Worm (Caenorhabditis elegans): ENCODE data around the gene srbc-50.
"Not testable (repeated sequence)": the region's sequence is repeated elsewhere in the genome, so short reads cannot be mapped to it uniquely, and the experiment has no call there.

The srbc-50 gene

DNA sequence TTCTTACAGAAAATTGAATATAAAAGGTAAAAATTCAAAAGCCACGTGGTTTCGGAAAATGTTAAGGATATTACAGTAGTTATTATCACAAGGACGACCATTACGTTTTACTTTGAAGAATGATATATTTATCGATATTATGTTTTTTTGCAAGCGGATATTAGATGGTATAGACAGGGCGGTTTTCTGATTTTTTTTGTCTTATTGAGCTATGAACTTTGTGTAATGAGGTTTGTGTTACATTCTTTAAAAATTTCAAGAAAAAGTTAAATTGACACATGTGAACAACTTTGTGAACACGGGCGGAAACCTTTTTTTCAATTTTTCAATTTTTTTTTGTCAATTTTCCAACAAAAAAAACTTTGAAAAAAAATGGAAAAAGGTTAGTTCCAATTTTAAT, at the start of gene srbc-50:
Gene srbc-50 (minus strand): TSS at position 101 of the 400 bp plus-strand sequence.
- TF ChIP-seq unc-62 (GFP tag; optimal IDR thresholded peaks at IDR 0.05) = no peak

DNA sequence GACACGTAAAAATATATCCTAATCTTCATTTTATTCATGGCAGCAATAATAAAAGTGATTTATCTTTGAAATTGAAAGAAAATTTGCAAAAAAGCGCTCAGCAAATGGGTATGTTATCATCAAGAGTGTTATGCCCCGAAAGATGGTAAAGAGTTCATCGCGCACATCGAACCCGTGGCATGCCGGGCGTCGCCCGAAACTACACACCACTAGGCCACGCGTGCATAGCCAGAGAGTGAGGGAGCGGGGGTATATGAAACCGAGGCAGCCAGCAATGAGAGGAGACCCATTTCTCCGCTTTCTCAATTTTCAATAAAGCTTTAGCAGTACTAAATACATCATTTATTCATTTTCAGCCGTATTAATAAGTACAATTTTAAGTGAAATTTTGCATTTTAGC, 49.0 kb upstream of the srbc-50 start:
- TF ChIP-seq unc-62 (GFP tag; optimal IDR thresholded peaks at IDR 0.05) = no peak

DNA sequence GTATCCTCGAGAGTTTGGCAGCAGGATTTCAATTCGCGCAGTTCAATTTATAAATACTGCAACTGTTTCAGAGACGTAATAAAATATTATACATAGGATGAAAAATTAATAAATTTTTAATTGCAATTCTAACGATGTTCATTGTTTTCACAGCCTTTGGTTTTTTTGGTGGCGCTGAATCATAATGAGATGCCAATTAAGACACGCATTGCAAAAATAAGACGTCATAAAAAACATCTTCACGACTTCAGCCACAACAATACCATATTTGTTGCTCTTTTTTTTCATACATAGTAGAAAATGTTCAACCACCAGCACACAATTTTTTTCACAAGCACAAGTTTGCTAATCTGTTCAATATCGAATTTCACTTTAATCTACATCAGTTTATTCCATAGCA, 47.5 kb upstream of the srbc-50 start, which contains the start of gene str-56:
Gene str-56 (plus strand): TSS at position 301 of the 400 bp plus-strand sequence.
- TF ChIP-seq unc-62 (GFP tag; optimal IDR thresholded peaks at IDR 0.05) = no peak

DNA sequence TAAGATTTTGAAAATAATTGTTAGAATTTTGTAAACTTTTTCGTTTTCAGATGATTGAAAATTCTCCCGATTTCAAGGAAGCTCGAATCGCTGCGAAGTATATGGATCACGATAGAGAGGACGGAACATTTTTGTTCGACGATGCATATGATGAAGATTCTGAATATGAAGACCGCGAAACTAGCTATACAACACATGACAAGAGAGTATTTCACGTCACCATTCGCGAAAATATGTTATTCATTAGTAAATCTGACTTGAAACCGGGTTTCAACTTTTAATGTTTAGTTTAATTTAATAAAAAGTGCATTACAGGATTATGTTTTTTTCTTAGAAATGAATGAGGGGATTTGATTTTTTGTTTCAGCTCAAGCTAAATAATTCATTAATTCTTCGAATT, 45.6 kb upstream of the srbc-50 start, which contains the start of gene str-57:
Gene str-57 (plus strand): TSS at position 301 of the 400 bp plus-strand sequence.
- TF ChIP-seq unc-62 (GFP tag; optimal IDR thresholded peaks at IDR 0.05) = no peak

DNA sequence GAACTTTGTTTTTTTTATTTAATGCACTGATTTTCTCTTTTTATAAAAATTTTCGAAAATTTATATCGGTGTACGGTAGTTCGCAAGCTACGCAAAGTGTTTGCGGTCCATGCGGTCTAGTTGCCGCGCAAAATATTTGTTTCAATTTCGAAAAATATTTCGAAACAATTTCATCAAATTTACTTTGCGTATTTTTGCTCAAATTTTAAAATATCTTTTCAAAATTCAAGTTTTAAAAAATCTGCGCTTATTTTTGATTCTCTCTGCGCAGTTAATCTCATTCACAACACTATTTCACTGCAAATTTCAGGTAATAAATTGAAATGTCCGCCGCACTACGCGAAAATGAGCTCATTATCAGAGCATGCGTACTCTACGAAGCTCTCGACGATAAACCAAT, 42.6 kb upstream of the srbc-50 start, which contains the start of gene fbxa-197:
Gene fbxa-197 (plus strand): TSS at position 301 of the 400 bp plus-strand sequence.
- no peak for TF ChIP-seq unc-62 (GFP tag; optimal IDR thresholded peaks at IDR 0.05)

DNA sequence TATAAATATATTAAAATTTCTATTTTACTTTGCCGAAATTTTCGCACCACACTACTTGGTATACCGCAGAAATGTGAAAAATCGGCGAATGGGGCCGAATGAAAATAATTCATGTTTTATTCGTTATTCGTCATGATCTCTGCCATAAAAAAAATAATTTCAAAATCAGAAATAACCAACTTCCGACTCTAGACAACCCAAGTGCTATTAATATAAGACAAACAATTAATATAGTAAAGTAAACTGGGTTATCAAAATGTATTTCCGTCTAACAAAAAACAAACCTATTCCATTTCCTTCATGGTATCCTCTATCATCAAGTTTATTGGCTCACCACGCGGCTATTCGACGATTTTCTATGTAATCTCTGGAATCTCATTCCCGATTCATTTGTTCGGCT, 41.1 kb upstream of the srbc-50 start, which contains the start of gene srh-293:
Gene srh-293 (plus strand): TSS at position 301 of the 400 bp plus-strand sequence.
- TF ChIP-seq unc-62 (GFP tag; optimal IDR thresholded peaks at IDR 0.05) = no peak

DNA sequence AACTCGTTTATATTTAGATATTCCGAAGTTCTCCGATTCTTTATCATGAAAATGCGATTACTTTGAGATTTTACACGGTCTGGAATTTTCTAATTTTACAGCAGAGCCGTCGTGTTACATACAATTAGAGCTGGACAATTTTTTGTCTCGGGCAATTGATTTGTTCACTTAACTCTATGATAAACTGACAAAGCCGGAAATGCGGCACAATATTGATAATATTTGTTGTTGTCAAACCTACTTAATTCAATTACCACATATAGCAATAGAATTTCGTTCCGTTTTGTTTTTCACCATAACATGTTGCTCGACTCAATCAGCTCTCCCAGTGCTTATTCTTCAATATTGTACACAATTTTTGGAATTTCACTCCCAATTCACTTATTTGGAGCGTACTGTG, 38.3 kb upstream of the srbc-50 start, which contains the start of gene srh-299:
Gene srh-299 (plus strand): TSS at position 301 of the 400 bp plus-strand sequence.
- TF ChIP-seq unc-62 (GFP tag; optimal IDR thresholded peaks at IDR 0.05) = no peak

DNA sequence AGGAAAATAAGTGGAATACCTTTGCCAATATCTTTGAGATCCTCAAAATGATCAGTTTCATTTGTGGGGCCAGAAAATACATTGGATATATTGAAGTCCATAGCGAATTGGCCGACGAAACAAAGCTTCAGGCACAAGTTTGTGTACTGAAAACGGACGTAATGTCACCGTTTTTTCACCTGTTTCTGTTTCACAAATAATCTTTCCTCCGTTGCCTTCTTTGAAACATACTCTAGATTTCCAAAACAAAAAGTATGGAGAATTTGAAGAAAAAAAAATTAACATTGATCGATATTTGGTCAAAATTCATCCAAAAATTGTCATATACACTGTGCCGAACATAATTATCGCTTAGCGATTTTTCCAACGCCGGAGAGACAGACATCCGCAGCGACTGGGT, 37.8 kb upstream of the srbc-50 start, which contains the start of gene srz-12:
Gene srz-12 (minus strand): TSS at position 101 of the 400 bp plus-strand sequence.
- no peak for TF ChIP-seq unc-62 (GFP tag; optimal IDR thresholded peaks at IDR 0.05)

DNA sequence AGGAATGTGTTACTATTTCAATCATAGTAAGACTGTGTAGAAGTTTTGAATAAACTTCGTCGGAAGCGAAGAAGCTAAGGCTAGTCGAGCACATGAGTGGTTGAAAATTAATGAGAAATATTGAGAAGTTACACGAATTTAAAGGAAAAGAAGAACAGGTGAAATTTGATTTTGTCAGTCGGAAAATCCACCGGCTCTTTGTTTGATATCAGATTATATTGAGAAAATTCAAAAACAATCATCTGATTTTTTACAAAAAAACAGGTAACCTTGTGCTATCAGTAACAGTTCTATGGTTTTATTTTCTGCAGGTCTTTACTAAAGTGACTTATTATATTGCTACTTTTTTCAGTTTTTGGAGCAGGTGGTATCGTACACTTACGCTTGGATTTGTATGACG, 33.5 kb upstream of the srbc-50 start, which contains the start of gene srh-148:
Gene srh-148 (minus strand): TSS at position 101 of the 400 bp plus-strand sequence.
- TF ChIP-seq unc-62 (GFP tag; optimal IDR thresholded peaks at IDR 0.05) = no peak

DNA sequence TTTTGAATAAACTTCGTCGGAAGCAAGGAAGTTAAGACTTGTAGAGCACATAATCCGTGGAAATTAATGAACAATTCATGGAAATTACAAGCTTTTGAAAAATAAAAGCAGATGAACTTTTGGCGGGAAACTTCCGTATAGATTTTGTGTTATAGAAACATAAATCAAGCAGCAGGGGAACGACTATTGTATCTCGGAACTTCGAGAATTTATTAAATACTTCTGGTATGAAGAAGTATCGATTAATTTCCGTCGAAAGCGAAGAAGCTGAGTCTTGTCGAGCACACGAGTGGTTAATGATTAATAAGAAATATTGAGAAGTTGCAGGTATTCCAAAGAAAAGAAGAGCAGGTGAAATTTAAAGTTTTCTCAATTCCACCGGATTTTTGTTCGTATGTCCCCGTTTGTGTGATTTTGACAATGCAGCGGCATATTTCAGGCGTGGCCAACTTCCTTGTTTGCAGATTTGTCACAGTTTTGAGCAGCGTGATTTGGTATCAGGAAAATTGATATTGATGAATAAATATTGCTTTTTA, 25.6 kb upstream of the srbc-50 start, which contains the start of gene srh-147:
Gene srh-147 (minus strand): TSS at position 51 of the 536 bp plus-strand sequence.
- TF ChIP-seq unc-62 (GFP tag; optimal IDR thresholded peaks at IDR 0.05) = not testable (repeated sequence)

DNA sequence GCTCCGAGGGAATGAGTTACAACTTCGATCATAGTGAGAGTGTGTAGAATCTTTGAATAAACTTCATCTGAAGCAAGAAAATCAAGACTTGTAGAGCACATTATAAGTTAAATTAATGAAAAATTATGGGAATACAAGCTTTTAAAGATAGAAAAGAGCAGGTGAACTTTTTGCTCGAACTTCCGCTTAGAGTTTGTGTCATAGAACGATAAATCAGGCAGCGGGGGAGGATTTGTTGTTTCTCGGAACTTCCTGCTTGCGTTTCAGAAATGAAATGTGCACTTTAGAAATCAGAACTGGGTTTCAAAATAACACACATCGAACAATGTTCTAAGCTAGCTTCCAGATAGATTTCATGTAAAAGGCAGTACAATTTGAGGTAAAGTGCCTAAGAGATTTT, 16.3 kb upstream of the srbc-50 start, which contains the start of gene srh-149:
Gene srh-149 (minus strand): TSS at position 101 of the 400 bp plus-strand sequence.
- TF ChIP-seq unc-62 (GFP tag; optimal IDR thresholded peaks at IDR 0.05) = no peak

DNA sequence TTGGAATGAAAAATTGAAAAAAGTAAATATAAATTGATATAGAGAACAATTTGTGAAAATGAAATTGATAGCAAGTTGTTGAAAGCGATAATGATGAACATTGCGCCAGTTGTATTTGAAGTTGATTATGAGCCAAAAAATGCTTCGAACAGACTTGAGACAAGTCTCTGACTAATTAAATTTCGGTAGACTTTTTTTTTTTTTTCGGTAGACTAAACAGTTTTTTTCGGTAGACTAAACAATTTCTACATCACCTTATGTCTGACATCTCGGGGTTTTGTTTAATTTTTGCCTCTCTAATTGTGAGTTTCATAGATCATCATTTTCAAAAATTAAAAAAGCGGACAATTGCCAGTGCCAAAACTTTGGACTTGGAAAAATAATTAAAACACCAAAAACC, 8.9 kb upstream of the srbc-50 start, which contains the start of gene srbc-54:
Gene srbc-54 (minus strand): TSS at position 101 of the 400 bp plus-strand sequence.
- no peak for TF ChIP-seq unc-62 (GFP tag; optimal IDR thresholded peaks at IDR 0.05)

DNA sequence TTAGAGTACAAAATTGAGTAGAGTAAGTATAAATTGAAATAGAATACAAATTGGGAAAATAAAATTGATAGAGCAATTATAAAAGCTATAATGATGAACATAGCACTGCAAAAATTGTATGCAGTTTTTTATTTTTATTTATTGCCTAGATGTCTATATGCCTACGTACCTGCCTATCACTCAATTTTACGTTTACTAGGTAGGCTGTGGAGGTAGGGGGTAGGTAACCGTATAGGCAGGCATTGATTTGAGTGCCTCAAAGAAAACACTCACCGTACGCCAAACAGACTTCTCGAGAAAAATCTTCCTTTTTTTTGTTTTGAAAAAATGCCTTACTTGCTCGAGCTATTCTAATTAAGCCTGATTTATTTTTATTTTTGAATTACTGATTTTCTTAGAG, 6.8 kb upstream of the srbc-50 start, which contains the start of gene srbc-56:
Gene srbc-56 (minus strand): TSS at position 101 of the 400 bp plus-strand sequence.
- TF ChIP-seq unc-62 (GFP tag; optimal IDR thresholded peaks at IDR 0.05) = no peak

DNA sequence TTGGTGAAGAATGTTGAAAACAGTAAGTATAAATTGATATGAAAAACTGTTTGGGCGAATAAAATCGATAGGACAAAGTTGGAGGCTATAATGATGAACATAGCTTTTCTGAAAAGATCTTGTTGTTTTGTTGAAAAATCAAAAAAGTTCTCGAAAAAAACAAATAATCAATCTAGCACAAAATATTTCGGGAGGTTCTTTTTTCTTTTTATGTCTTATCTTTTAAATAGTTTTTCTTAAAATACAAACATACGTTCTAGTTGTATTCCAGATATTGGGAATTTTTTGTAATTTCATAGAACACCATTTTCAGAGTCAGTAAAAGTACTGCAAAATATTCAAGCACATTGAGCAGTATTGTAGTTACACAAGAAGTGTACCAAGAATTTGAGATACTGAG, 5.1 kb upstream of the srbc-50 start, which contains the start of gene srbc-55:
Gene srbc-55 (minus strand): TSS at position 101 of the 400 bp plus-strand sequence.
- TF ChIP-seq unc-62 (GFP tag; optimal IDR thresholded peaks at IDR 0.05) = no peak

DNA sequence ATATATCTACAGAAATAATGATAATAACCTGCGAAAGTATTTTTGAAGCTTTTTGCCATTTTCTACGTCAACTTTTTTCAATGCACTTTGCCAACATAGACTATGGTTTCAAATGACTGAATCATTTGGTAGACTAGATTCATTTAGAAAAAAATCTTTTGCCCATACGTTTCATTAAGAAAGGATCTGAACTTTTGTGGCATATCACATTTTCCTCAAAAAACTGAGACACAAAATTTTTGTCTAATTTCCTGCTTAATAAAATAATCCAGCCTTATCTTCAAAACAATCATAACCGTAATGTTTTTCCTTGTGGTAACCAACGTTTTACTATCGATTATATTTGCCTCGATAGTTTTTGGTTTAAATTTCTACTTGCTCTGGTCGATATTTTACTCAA, 1.3 kb upstream of the srbc-50 start, which contains the start of gene srbc-51:
Gene srbc-51 (plus strand): TSS at position 301 of the 400 bp plus-strand sequence.
- TF ChIP-seq unc-62 (GFP tag; optimal IDR thresholded peaks at IDR 0.05) = no peak

DNA sequence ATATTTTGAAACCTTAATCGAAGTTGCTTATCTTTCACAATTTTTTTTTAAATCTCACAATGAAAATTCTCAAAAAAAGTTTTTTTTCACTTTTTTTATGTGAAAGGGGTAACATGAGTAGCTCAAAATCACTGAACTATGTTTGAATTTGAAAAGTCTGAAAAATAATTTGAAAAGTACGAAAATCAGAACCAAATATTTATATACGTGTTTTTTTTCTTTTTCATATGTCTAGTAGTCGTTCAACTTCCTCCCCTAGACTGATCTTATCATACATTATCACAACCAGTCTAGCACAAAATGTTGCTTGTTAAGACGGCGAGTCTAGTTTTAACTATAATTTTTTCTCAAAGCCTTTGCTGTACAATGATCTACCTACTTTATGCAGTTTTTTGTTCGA, 3.4 kb downstream of the srbc-50 start, which contains the start of gene srbc-49:
Gene srbc-49 (plus strand): TSS at position 301 of the 400 bp plus-strand sequence.
- TF ChIP-seq unc-62 (GFP tag; optimal IDR thresholded peaks at IDR 0.05) = no peak

DNA sequence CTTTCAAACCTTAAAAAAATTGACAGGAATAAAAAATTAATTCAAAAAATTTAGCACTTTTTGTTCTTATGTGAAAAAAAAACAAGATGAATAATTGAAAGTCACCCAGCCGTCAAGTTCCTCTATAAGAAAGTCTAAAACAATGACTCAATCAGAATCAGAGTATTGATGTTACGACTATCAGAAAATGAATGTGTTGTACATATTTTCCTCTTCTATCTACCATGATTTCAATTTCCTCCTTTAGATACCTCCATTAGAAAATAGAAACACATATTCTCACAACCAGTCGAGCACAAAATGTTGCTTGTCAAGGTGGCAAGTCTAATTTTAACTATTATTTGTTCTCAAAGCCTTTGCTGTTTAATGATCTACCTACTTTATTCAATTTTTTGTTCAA, 4.8 kb downstream of the srbc-50 start, which contains the start of gene srbc-48:
Gene srbc-48 (plus strand): TSS at position 301 of the 400 bp plus-strand sequence.
- TF ChIP-seq unc-62 (GFP tag; optimal IDR thresholded peaks at IDR 0.05) = no peak

Measured in whole organism, dauer.